Worm (Caenorhabditis elegans): ENCODE results near the gene pho-11.

DNA sequence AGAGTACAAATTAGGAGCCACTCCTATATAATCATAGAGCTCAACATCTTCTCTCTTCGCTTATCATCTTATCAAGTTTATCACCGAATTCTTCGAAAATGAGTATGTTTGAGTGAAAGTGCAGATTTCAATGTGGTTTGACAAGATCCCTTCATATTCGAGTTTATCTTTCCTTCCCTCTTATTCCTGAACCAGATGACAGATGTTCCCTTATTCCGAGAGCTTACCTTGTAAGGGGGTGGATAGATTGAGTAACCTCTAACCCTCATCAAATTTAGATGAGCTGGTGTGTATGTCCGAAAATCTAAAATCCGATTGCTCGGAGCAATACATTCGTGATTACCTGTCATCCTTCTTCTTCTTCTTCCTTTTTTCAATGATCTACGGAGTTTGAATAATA lies 17.0 kb downstream of the pho-11 start:
- TF ChIP-seq him-1 (tag; optimal IDR thresholded peaks at IDR 0.05) (no peak), dao-5 (tag; optimal IDR thresholded peaks at IDR 0.05) (no peak), W03F9.2 (tag; optimal IDR thresholded peaks at IDR 0.05) (no peak)

Data from whole organism, L4/young adult.